Fruit fly (Drosophila melanogaster): Measurements from ENCODE around the gene ppk16.

The ppk16 gene

DNA sequence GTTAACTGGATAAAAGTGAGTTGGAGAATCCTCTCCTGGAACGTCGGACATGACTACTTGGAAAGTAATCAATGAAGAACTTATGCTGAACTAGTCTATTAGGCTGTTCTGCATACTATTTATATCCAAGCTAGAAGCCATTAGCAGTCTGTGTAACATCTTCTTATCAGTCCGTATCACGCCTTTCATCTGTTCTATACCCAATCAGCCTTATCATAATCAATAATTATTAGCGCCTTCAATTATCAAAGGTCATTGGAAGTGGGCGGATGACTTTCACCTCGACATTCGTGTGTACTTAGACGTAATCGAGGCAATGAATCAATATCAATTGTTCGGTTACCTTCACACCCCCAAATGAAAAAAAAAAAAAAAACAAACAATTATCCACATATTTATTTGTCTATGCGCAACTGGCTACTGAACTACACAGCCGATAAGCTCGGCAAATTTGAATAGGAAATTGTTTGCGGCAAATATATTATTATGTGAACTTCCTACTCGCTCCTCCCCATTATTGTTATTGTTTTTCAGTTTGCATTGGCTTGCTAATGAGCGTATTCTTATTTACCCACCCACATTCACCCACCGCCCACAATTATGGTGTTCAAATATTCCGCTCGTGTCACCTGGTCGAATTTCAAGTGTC lies at the start of gene ppk16, which contains the start of gene ppk11 (continued):
- TF ChIP-seq salm (tag; optimal IDR thresholded peaks at IDR 0.05), result no peak
- no peak for TF ChIP-seq danr (GFP tag; IDR thresholded peaks at IDR 0.05)
- TF ChIP-seq sug (tag; optimal IDR thresholded peaks at IDR 0.05), result no peak
- no peak for TF ChIP-seq Sox102F (GFP tag; optimal IDR thresholded peaks at IDR 0.05)
- TF ChIP-seq CG30020 (tag; optimal IDR thresholded peaks at IDR 0.05), result no peak
- no peak for TF ChIP-seq gsb-n (tag; optimal IDR thresholded peaks at IDR 0.05)
- no peak for TF ChIP-seq nmo (GFP tag; optimal IDR thresholded peaks at IDR 0.05)
- TF ChIP-seq disco-r (GFP tag; optimal IDR thresholded peaks at IDR 0.05), result no peak
- no peak for TF ChIP-seq Ets65A (GFP tag)
- no peak for TF ChIP-seq Fer1 (GFP tag; optimal IDR thresholded peaks at IDR 0.05)
- TF ChIP-seq BtbVII (GFP tag; optimal IDR thresholded peaks at IDR 0.05), result peak; percentile 15
- TF ChIP-seq pb (GFP tag; optimal IDR thresholded peaks at IDR 0.05), result no peak
- TF ChIP-seq Atf-2 (GFP tag; optimal IDR thresholded peaks at IDR 0.05), result no peak
- no peak for TF ChIP-seq CG32772 (GFP tag; IDR thresholded peaks at IDR 0.05)
- TF ChIP-seq HmgD (GFP tag; optimal IDR thresholded peaks at IDR 0.05), result no peak
- no peak for TF ChIP-seq CG12299 (tag; optimal IDR thresholded peaks at IDR 0.05)
- TF ChIP-seq CG12236 (GFP tag; optimal IDR thresholded peaks at IDR 0.05), result peak; percentile 56
- TF ChIP-seq slp2 (GFP tag; optimal IDR thresholded peaks at IDR 0.05), result no peak
- TF ChIP-seq CG10543 (GFP tag; optimal IDR thresholded peaks at IDR 0.05), result no peak
- peak; percentile 56 for TF ChIP-seq CG3281 (GFP tag; optimal IDR thresholded peaks at IDR 0.05)
- peak; percentile 31 for TF ChIP-seq CG12071 (GFP tag; optimal IDR thresholded peaks at IDR 0.05)
- no peak for TF ChIP-seq crol (GFP tag; IDR thresholded peaks at IDR 0.05)
- no peak for TF ChIP-seq fu2 (GFP tag; optimal IDR thresholded peaks at IDR 0.05)
- no peak for TF ChIP-seq Hr51 (GFP tag; optimal IDR thresholded peaks at IDR 0.05)
- TF ChIP-seq HmgZ (tag; optimal IDR thresholded peaks at IDR 0.05), result no peak
- no peak for TF ChIP-seq Bgb (GFP tag; IDR thresholded peaks at IDR 0.05; ENCODE audit: partially characterized antibody)
- TF ChIP-seq CG34376 (GFP tag; optimal IDR thresholded peaks at IDR 0.05), result no peak
- TF ChIP-seq Elba2 (GFP tag; optimal IDR thresholded peaks at IDR 0.05), result no peak
- no peak for TF ChIP-seq dimm (GFP tag; IDR thresholded peaks at IDR 0.05)
- no peak for TF ChIP-seq CG2120 (GFP tag; optimal IDR thresholded peaks at IDR 0.05)

DNA sequence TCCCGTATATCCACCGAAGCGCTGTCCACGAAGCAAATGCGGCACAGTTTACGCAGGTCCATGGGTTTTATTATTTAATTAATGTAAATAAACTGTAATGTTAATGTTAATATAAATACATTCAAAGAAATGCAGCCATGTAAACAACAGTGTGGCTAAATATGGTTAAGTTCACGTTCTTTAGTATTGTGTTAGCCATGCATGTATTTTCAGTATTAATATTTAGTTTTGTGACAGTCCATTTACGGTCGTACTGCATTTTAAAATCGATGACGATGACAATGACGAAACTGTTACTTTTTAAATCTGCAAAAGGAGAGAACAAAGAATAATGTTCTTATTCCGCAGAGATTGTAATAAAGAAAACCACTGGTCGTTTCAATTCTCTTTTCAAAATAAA lies 18.1 kb upstream of the ppk16 start, which contains the start of gene CG13123:
TSS of gene CG13123 (minus strand) at position 163 of the 400 bp plus-strand sequence.
- TF ChIP-seq sima (GFP tag; optimal IDR thresholded peaks at IDR 0.05) (no peak), GATAe (GFP tag; conservative IDR thresholded peaks at IDR 0.05) (no peak), CG15011 (GFP tag; optimal IDR thresholded peaks at IDR 0.05) (no peak), CG13296 (GFP tag; optimal IDR thresholded peaks at IDR 0.05) (no peak), ash1 (GFP tag; optimal IDR thresholded peaks at IDR 0.05) (no peak), lab (GFP tag; optimal IDR thresholded peaks at IDR 0.05) (no peak), dysf (GFP tag; IDR thresholded peaks at IDR 0.05) (no peak), ci (GFP tag; IDR thresholded peaks at IDR 0.05) (no peak), Bteb2 (GFP tag; optimal IDR thresholded peaks at IDR 0.05) (no peak), H2.0 (GFP tag; IDR thresholded peaks at IDR 0.05) (no peak), wek (GFP tag; optimal IDR thresholded peaks at IDR 0.05) (no peak), cato (GFP tag; optimal IDR thresholded peaks at IDR 0.05; ENCODE audit: borderline replicate concordance) (no peak), CG12299 (tag; optimal IDR thresholded peaks at IDR 0.05) (no peak), pzg (GFP tag; optimal IDR thresholded peaks at IDR 0.05) (peak; percentile 83), mam (GFP tag; optimal IDR thresholded peaks at IDR 0.05) (no peak), CG30431 (GFP tag; optimal IDR thresholded peaks at IDR 0.05) (no peak), sug (tag; optimal IDR thresholded peaks at IDR 0.05) (no peak), sob (GFP tag; IDR thresholded peaks at IDR 0.05) (no peak), oc (tag; optimal IDR thresholded peaks at IDR 0.05) (no peak), NFAT (GFP tag; IDR thresholded peaks at IDR 0.05) (no peak), B-H1 (GFP tag; IDR thresholded peaks at IDR 0.05) (no peak), gro (GFP tag; optimal IDR thresholded peaks at IDR 0.05) (no peak), B-H2 (GFP tag; optimal IDR thresholded peaks at IDR 0.05) (no peak), Mad (GFP tag; optimal IDR thresholded peaks at IDR 0.05) (no peak)
